Fruit fly (Drosophila melanogaster): Measurements from ENCODE around the gene CG15544.

Gene CG15544

DNA sequence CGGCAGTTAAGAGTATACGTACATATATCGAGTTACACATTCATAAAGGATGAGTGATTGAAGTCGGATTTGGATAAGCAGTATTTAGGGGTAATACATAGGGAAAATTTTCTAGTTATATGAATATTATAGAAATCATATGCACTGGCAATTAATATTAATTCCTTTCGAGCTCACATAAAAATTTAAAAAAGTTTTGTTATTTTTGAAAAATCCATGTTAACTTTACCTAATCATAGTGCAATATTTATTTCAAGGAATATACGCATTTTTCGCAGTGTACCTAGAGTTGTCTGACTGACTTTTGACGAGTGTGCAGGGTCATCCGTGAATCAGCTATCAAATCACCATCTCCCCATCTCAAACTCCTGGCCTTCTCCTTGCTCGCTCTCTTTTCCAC is 36.8 kb downstream of the CG15544 start:
- TF ChIP-seq CG2202 (tag; optimal IDR thresholded peaks at IDR 0.05) (no peak), BtbVII (GFP tag; optimal IDR thresholded peaks at IDR 0.05) (no peak), row (GFP tag; IDR thresholded peaks at IDR 0.05) (peak; percentile 5; the same call in 1 of the 3 replicates), Side (GFP tag; optimal IDR thresholded peaks at IDR 0.05) (no peak), E2f1 (GFP tag; IDR thresholded peaks at IDR 0.05) (no peak), CG1529 (GFP tag; optimal IDR thresholded peaks at IDR 0.05) (no peak), Meics (GFP tag; optimal IDR thresholded peaks at IDR 0.05) (no peak), Ptx1 (GFP tag; IDR thresholded peaks at IDR 0.05) (no peak), sens (GFP tag) (peak; percentile 75), sd (tag; optimal IDR thresholded peaks at IDR 0.05) (no peak), CG8944 (GFP tag; optimal IDR thresholded peaks at IDR 0.05) (no peak), Dll (GFP tag; IDR thresholded peaks at IDR 0.05; ENCODE audit: partially characterized antibody) (no peak), lola (GFP tag; optimal IDR thresholded peaks at IDR 0.05) (peak in 1 of 3 experiments; percentile 26), ara (GFP tag; IDR thresholded peaks at IDR 0.05) (no peak), CG10979 (tag; optimal IDR thresholded peaks at IDR 0.05) (peak; percentile 25), CTCF (GFP tag; optimal IDR thresholded peaks at IDR 0.05) (no peak), dmrt11E (tag; optimal IDR thresholded peaks at IDR 0.05) (peak; percentile 32), CG4282 (GFP tag; optimal IDR thresholded peaks at IDR 0.05) (no peak), tll (GFP tag; optimal IDR thresholded peaks at IDR 0.05) (peak in 1 of 2 experiments; percentile 35), croc (GFP tag; conservative IDR thresholded peaks at IDR 0.05) (no peak), unpg (GFP tag; optimal IDR thresholded peaks at IDR 0.05) (no peak), CG2120 (GFP tag; optimal IDR thresholded peaks at IDR 0.05) (no peak), Oli (tag; optimal IDR thresholded peaks at IDR 0.05) (peak; percentile 11), CG9932 (GFP tag; IDR thresholded peaks at IDR 0.05) (no peak), Gsc (GFP tag; IDR thresholded peaks at IDR 0.05) (no peak), CG12744 (GFP tag; optimal IDR thresholded peaks at IDR 0.05) (no peak), CG13424 (tag; optimal IDR thresholded peaks at IDR 0.05) (no peak), BEAF-32 (GFP tag; optimal IDR thresholded peaks at IDR 0.05) (no peak), bsh (GFP tag; optimal IDR thresholded peaks at IDR 0.05) (peak in 1 of 2 experiments; percentile 28), gem (tag; optimal IDR thresholded peaks at IDR 0.05) (peak; percentile 47), CG11504 (tag; optimal IDR thresholded peaks at IDR 0.05) (peak; percentile 1), Hr51 (GFP tag; optimal IDR thresholded peaks at IDR 0.05) (peak in 1 of 2 experiments; percentile 8), CG1602 (GFP tag; optimal IDR thresholded peaks at IDR 0.05) (no peak), B-H2 (GFP tag; optimal IDR thresholded peaks at IDR 0.05) (no peak), CG2712 (tag; optimal IDR thresholded peaks at IDR 0.05) (peak; percentile 7)

DNA sequence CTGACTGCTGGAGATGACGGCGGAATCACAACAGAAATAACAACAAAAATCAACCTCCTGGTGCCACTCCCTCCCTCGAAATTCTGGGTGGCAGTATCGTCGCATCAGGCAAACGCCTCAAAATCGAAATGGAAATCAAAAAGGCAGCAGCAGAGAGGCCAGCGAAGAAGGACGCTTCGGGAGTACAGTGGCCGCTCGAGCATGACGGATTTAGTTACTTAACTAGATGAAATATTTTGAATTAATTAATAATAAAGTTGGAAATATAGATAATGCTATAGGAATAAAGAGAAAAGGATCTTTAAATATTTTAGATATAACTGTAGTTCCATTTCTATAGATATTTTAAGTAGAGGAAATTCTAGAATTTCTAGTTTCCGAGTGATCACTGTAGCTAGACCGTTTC is 37.7 kb downstream of the CG15544 start:
- TF ChIP-seq so (GFP tag; IDR thresholded peaks at IDR 0.05) (peak; percentile 61; the same call in 1 of the 3 replicates), NC2α (GFP tag; optimal IDR thresholded peaks at IDR 0.05) (no peak), bab2 (GFP tag; optimal IDR thresholded peaks at IDR 0.05) (no peak), CG33557 (GFP tag; optimal IDR thresholded peaks at IDR 0.05) (peak; percentile 55), h (optimal IDR thresholded peaks at IDR 0.05) (no peak), CG6254 (GFP tag; optimal IDR thresholded peaks at IDR 0.05) (peak; percentile 2), Mes4 (GFP tag; optimal IDR thresholded peaks at IDR 0.05) (no peak), dmrt11E (tag; optimal IDR thresholded peaks at IDR 0.05) (peak; percentile 68), CG17328 (GFP tag; IDR thresholded peaks at IDR 0.05) (peak; percentile 53; the same call in 1 of the 2 replicates), fru (optimal IDR thresholded peaks at IDR 0.05) (no peak), CG17385 (GFP tag; optimal IDR thresholded peaks at IDR 0.05) (peak; percentile 8), CG3838 (GFP tag; optimal IDR thresholded peaks at IDR 0.05) (no peak), fd96Cb (tag; optimal IDR thresholded peaks at IDR 0.05) (peak; percentile 39), CoRest (tag; optimal IDR thresholded peaks at IDR 0.05) (peak; percentile 55), chm (GFP tag; IDR thresholded peaks at IDR 0.05) (peak; percentile 48; the same call in 1 of the 2 replicates), CG2116 (GFP tag; optimal IDR thresholded peaks at IDR 0.05) (no peak), insv (GFP tag; optimal IDR thresholded peaks at IDR 0.05) (no peak), Bdp1 (GFP tag; optimal IDR thresholded peaks at IDR 0.05) (no peak), sens-2 (GFP tag; IDR thresholded peaks at IDR 0.05) (0 out of 2 replicates have a peak, but pooled peaks have one; percentile 30)

Data from whole organism, embryonic.